Fruit fly (Drosophila melanogaster) whole organism, prepupa: ENCODE results near the gene CG42635.
A peak's percentile ranks its signal among the peaks of the same experiment; 100 is the strongest.

Source experiments
- Blimp-1 ChIP-seq: fragments of 200-800 bp; sonication (Bioruptor generic); optimal IDR thresholded peaks from 3 replicates; lab custom pipeline; 2017; ENCODE audit warnings: missing biosample characterization, missing genetic modification characterization, mild to moderate bottlenecking, moderate library complexity, missing genetic modification reagents
- CG11294 ChIP-seq: fragments of 200-800 bp; sonication (Bioruptor generic); IDR thresholded peaks from 2 replicates; pipeline ENCODE4 v1.3.6; 2022; ENCODE audit warnings: missing biosample characterization, missing genetic modification characterization
- CG11762 ChIP-seq: fragments of 200-800 bp; sonication (Bioruptor generic); optimal IDR thresholded peaks from 3 replicates; lab custom pipeline; 2016; ENCODE audit warnings: missing biosample characterization, missing genetic modification characterization; ENCODE audit not compliant: insufficient read depth
- CG11902 ChIP-seq: fragments of 200-800 bp; sonication (Bioruptor generic); optimal IDR thresholded peaks from 3 replicates; lab custom pipeline; 2016; ENCODE audit warnings: missing biosample characterization, missing genetic modification characterization
- CG15336 ChIP-seq: fragments of 200-800 bp; sonication (Bioruptor generic); IDR thresholded peaks from 2 replicates; pipeline ENCODE4 v1.3.6; 2022; ENCODE audit warnings: missing biosample characterization, missing genetic modification characterization
- CG1621 ChIP-seq: fragments of 200-800 bp; sonication (Bioruptor generic); optimal IDR thresholded peaks from 3 replicates; lab custom pipeline; 2018; ENCODE audit warnings: missing biosample characterization, mild to moderate bottlenecking, missing genetic modification characterization
- CG16779 ChIP-seq: fragments of 200-800 bp; sonication (Bioruptor generic); optimal IDR thresholded peaks from 3 replicates; lab custom pipeline; 2017; ENCODE audit warnings: missing biosample characterization, mild to moderate bottlenecking, missing genetic modification characterization
- CG3032 ChIP-seq: fragments of 200-800 bp; optimal IDR thresholded peaks from 2 replicates; lab custom pipeline; 2019; ENCODE audit warnings: missing biosample characterization, mild to moderate bottlenecking, missing genetic modification characterization, moderate library complexity
- CG31627 ChIP-seq: fragments of 200-800 bp; sonication (Bioruptor generic); optimal IDR thresholded peaks from 3 replicates; lab custom pipeline; 2016; ENCODE audit warnings: missing biosample characterization, missing genetic modification characterization
- CG34406 ChIP-seq: fragments of 200-800 bp; sonication (Bioruptor generic); optimal IDR thresholded peaks from 3 replicates; lab custom pipeline; 2016; ENCODE audit warnings: missing biosample characterization, missing genetic modification characterization
- CG3919 ChIP-seq: fragments of 200-800 bp; sonication (Bioruptor generic); optimal IDR thresholded peaks from 3 replicates; lab custom pipeline; 2016; ENCODE audit warnings: missing biosample characterization, missing genetic modification characterization
- CG4318 ChIP-seq: fragments of 200-800 bp; sonication (Bioruptor generic); optimal IDR thresholded peaks from 3 replicates; lab custom pipeline; 2017; ENCODE audit warnings: missing biosample characterization, mild to moderate bottlenecking, missing genetic modification characterization
- CG6163 ChIP-seq: fragments of 200-800 bp; sonication (Bioruptor generic); IDR thresholded peaks from 3 replicates; pipeline ENCODE4 v1.3.6; 2022; ENCODE audit warnings: missing biosample characterization, missing genetic modification characterization
- CG6276 ChIP-seq: fragments of 200-800 bp; sonication (Bioruptor generic); optimal IDR thresholded peaks from 2 replicates; lab custom pipeline; 2017; ENCODE audit warnings: missing biosample characterization, mild to moderate bottlenecking, missing genetic modification characterization
- CG6808 ChIP-seq: fragments of 200-800 bp; sonication (Bioruptor generic); optimal IDR thresholded peaks from 3 replicates; lab custom pipeline; 2017; ENCODE audit warnings: missing biosample characterization, missing genetic modification characterization, mild to moderate bottlenecking, moderate library complexity, missing genetic modification reagents
- CG6854 ChIP-seq: fragments of 200-800 bp; sonication (Bioruptor generic); optimal IDR thresholded peaks from 2 replicates; lab custom pipeline; 2017; ENCODE audit warnings: missing biosample characterization, mild to moderate bottlenecking, missing genetic modification characterization
- CG7368 ChIP-seq: fragments of 200-800 bp; sonication (Bioruptor generic); optimal IDR thresholded peaks from 3 replicates; lab custom pipeline; 2016; ENCODE audit warnings: missing biosample characterization, missing genetic modification characterization
- CG8119 ChIP-seq: fragments of 200-800 bp; sonication (Bioruptor generic); IDR thresholded peaks from 3 replicates; pipeline ENCODE4 v1.3.6; 2022; ENCODE audit warnings: missing biosample characterization, missing genetic modification characterization
- CG8319 ChIP-seq: fragments of 200-800 bp; sonication (Bioruptor generic); optimal IDR thresholded peaks from 3 replicates; lab custom pipeline; 2016; ENCODE audit warnings: missing biosample characterization, missing genetic modification characterization
- CG9139 ChIP-seq: fragments of 200-800 bp; sonication (Bioruptor generic); optimal IDR thresholded peaks from 3 replicates; lab custom pipeline; 2017; ENCODE audit warnings: missing biosample characterization, mild to moderate bottlenecking, missing genetic modification characterization
- Eip75B ChIP-seq: fragments of 200-800 bp; sonication (Bioruptor generic); optimal IDR thresholded peaks from 3 replicates; lab custom pipeline; 2016; ENCODE audit warnings: missing biosample characterization, missing genetic modification characterization
- Eip93F ChIP-seq: fragments of 200-800 bp; sonication (Bioruptor generic); optimal IDR thresholded peaks from 2 replicates; lab custom pipeline; 2016; ENCODE audit warnings: missing biosample characterization, mild to moderate bottlenecking, missing genetic modification characterization
- Ets21C ChIP-seq: fragments of 200-800 bp; sonication (Bioruptor generic); optimal IDR thresholded peaks from 3 replicates; lab custom pipeline; 2016; ENCODE audit warnings: missing biosample characterization, missing genetic modification characterization
- Ets96B ChIP-seq: fragments of 200-800 bp; optimal IDR thresholded peaks from 2 replicates; lab custom pipeline; 2019; ENCODE audit warnings: missing biosample characterization, mild to moderate bottlenecking, missing genetic modification characterization, moderate library complexity
- Gug ChIP-seq: fragments of 200-800 bp; sonication (Bioruptor generic); IDR thresholded peaks from 2 replicates; pipeline ENCODE4 v1.3.6; 2022; ENCODE audit warnings: missing biosample characterization, missing genetic modification characterization
- Hr38 ChIP-seq: sonication (Bioruptor generic); optimal IDR thresholded peaks from 2 replicates; lab custom pipeline; 2016; ENCODE audit warnings: missing biosample characterization, missing genetic modification characterization
- Hr4 ChIP-seq: fragments of 200-800 bp; sonication (Bioruptor generic); optimal IDR thresholded peaks from 3 replicates; lab custom pipeline; 2016; ENCODE audit warnings: missing biosample characterization, missing genetic modification characterization
- Lpt ChIP-seq: fragments of 200-800 bp; sonication (Bioruptor generic); optimal IDR thresholded peaks from 3 replicates; lab custom pipeline; 2016; ENCODE audit warnings: missing biosample characterization, missing genetic modification characterization
- OdsH ChIP-seq: fragments of 200-800 bp; sonication (Bioruptor generic); optimal IDR thresholded peaks from 3 replicates; lab custom pipeline; 2016; ENCODE audit warnings: missing biosample characterization, missing genetic modification characterization
- Sox102F ChIP-seq: fragments of 200-800 bp; sonication (Bioruptor generic); optimal IDR thresholded peaks from 2 replicates; lab custom pipeline; 2016; ENCODE audit warnings: missing biosample characterization, mild to moderate bottlenecking, missing genetic modification characterization
- Sox14 ChIP-seq: fragments of 200-800 bp; sonication (Bioruptor generic); optimal IDR thresholded peaks from 3 replicates; lab custom pipeline; 2016; ENCODE audit warnings: missing biosample characterization, missing genetic modification characterization
- Sox15 ChIP-seq: fragments of 200-800 bp; sonication (Bioruptor generic); optimal IDR thresholded peaks from 3 replicates; lab custom pipeline; 2016; ENCODE audit warnings: missing biosample characterization, missing genetic modification characterization
- achi ChIP-seq: fragments of 200-800 bp; sonication (Bioruptor generic); optimal IDR thresholded peaks from 3 replicates; lab custom pipeline; 2016; ENCODE audit warnings: missing biosample characterization, missing genetic modification characterization
- acj6 ChIP-seq: fragments of 200-800 bp; sonication (Bioruptor generic); optimal IDR thresholded peaks from 3 replicates; lab custom pipeline; 2016; ENCODE audit warnings: missing biosample characterization, missing genetic modification characterization
- cyc ChIP-seq: fragments of 200-800 bp; sonication (Bioruptor generic); optimal IDR thresholded peaks from 3 replicates; lab custom pipeline; 2016; ENCODE audit warnings: missing biosample characterization, missing genetic modification characterization
- dac ChIP-seq: fragments of 200-800 bp; sonication (Bioruptor generic); optimal IDR thresholded peaks from 2 replicates; lab custom pipeline; 2017; ENCODE audit warnings: missing biosample characterization, mild to moderate bottlenecking, missing genetic modification characterization
- eg ChIP-seq: fragments of 200-800 bp; sonication (Bioruptor generic); IDR thresholded peaks from 3 replicates; pipeline ENCODE4 v1.3.6; 2022; ENCODE audit warnings: missing biosample characterization, missing genetic modification characterization
- fd85E ChIP-seq: fragments of 200-800 bp; sonication (Bioruptor generic); optimal IDR thresholded peaks from 3 replicates; lab custom pipeline; 2016; ENCODE audit warnings: missing biosample characterization, missing genetic modification characterization
- pdm3 ChIP-seq: fragments of 200-800 bp; sonication (Bioruptor generic); optimal IDR thresholded peaks from 3 replicates; lab custom pipeline; 2016; ENCODE audit warnings: missing biosample characterization, missing genetic modification characterization
- salr ChIP-seq, 2 experiments: fragments of 200-800 bp; sonication (Bioruptor generic); optimal IDR thresholded peaks; 3 replicates each; lab custom pipeline; 2016 to 2018; ENCODE audit warnings: missing biosample characterization in 2 of 2, missing genetic modification characterization in 2 of 2, mild to moderate bottlenecking in 1 of 2
- spab ChIP-seq: fragments of 200-800 bp; sonication (Bioruptor generic); optimal IDR thresholded peaks from 2 replicates; lab custom pipeline; 2017; ENCODE audit warnings: missing biosample characterization, mild to moderate bottlenecking, missing genetic modification characterization, missing genetic modification reagents
- ss ChIP-seq, 2 experiments: fragments of 200-800 bp; sonication (Bioruptor generic); optimal IDR thresholded peaks; 2 replicates in 1 of 2; 3 replicates in 1 of 2; lab custom pipeline; 2017 to 2018; ENCODE audit warnings: mild to moderate bottlenecking in 2 of 2, missing biosample characterization in 2 of 2, missing genetic modification characterization in 2 of 2, moderate library complexity in 1 of 2
- svp ChIP-seq: fragments of 200-800 bp; sonication (Bioruptor generic); peaks from one replicate; lab custom pipeline; 2016; ENCODE audit warnings: missing biosample characterization, missing genetic modification characterization

The CG42635 gene

DNA sequence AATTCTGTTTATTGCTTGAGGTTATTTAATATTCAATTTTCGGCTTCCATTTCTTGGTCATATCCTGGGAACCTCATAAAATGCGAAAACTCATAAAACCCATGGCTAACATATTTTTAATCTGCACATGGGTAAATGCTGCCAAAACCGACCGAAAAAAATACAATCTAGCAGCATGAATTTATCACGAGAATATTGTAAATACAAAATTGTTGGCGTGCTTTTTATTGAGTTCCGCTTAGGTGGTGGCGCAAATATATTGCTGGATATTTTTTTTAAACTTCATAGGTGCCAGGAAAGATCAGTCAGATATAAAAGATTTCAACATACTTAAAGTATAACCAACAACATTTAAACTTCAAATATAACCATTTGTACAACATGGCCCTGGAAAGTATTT is 17.6 kb upstream of the CG42635 start, which contains the start of gene Prosbeta5R2:
Gene Prosbeta5R2 (plus strand): TSS at position 301 of the 400 bp plus-strand sequence.
- no peak for TF ChIP-seq CG9139 (GFP tag; lab: Kevin White, UChicago)
- TF ChIP-seq Ets21C (GFP tag; lab: Kevin White, UChicago): no peak
- no peak for TF ChIP-seq Sox15
- TF ChIP-seq CG34406 (GFP tag; lab: Kevin White, UChicago): no peak
- no peak for TF ChIP-seq Ets96B (tag; lab: Kevin White, UChicago)
- no peak for TF ChIP-seq Hr38 (GFP tag; lab: Kevin White, UChicago)
- TF ChIP-seq CG7368: no peak
- no peak for TF ChIP-seq Lpt
- no peak for TF ChIP-seq eg (GFP tag; lab: Robert Waterston, UW)
- no peak for TF ChIP-seq OdsH

dm6 chr2L:17990771-17991170 is 17.0 kb upstream of the CG42635 start:
- TF ChIP-seq Gug (GFP tag; lab: Robert Waterston, UW): 0 out of 2 replicates have a peak, but pooled peaks have one; percentile 12
- no peak for TF ChIP-seq salr (GFP tag; optimal IDR thresholded peaks at IDR 0.05; lab: Kevin White, UChicago)

dm6 chr2L:18002149-18002548 is 5.6 kb upstream of the CG42635 start:
- TF ChIP-seq CG8319 (GFP tag; lab: Kevin White, UChicago): no peak
- TF ChIP-seq CG6163 (GFP tag; lab: Robert Waterston, UW): 0 out of 3 replicates have a peak, but pooled peaks have one; percentile 30

dm6 chr2L:18003028-18003836 is 4.5 kb upstream of the CG42635 start:
- peak; percentile 41 for TF ChIP-seq CG31627 (GFP tag; lab: Kevin White, UChicago)
- TF ChIP-seq CG3919 (GFP tag; lab: Kevin White, UChicago): peak; percentile 64
- peak; percentile 51 for TF ChIP-seq Eip75B (GFP tag; lab: Kevin White, UChicago)
- TF ChIP-seq CG6163 (GFP tag; lab: Robert Waterston, UW): peak; percentile 93
- TF ChIP-seq eg (GFP tag; lab: Robert Waterston, UW): peak; percentile 94
- TF ChIP-seq Sox102F (GFP tag; lab: Kevin White, UChicago): peak; percentile 60
- TF ChIP-seq acj6: peak; percentile 63
- TF ChIP-seq cyc (GFP tag; lab: Kevin White, UChicago): peak; percentile 58
- peak; percentile 8 for TF ChIP-seq CG8319 (GFP tag; lab: Kevin White, UChicago)
- TF ChIP-seq Ets21C (GFP tag; lab: Kevin White, UChicago): peak; percentile 24
- peak; percentile 70 for TF ChIP-seq OdsH
- TF ChIP-seq Ets96B (tag; lab: Kevin White, UChicago): peak; percentile 82
- TF ChIP-seq CG6854 (GFP tag; lab: Kevin White, UChicago): peak; percentile 70
- peak; percentile 58 for TF ChIP-seq pdm3 (GFP tag; lab: Kevin White, UChicago)
- TF ChIP-seq Blimp-1 (GFP tag; lab: Kevin White, UChicago): peak; percentile 25
- TF ChIP-seq CG3032 (tag; lab: Kevin White, UChicago): peak; percentile 71
- TF ChIP-seq ss (GFP tag; optimal IDR thresholded peaks at IDR 0.05; lab: Kevin White, UChicago): peak; percentile 45 to 87
- TF ChIP-seq spab (GFP tag; lab: Kevin White, UChicago): peak; percentile 55
- no peak for TF ChIP-seq CG16779
- TF ChIP-seq fd85E (GFP tag; lab: Kevin White, UChicago): no peak
- peak; percentile 57 for TF ChIP-seq CG6808 (GFP tag; lab: Kevin White, UChicago)
- peak; percentile 61 for TF ChIP-seq dac (GFP tag; lab: Kevin White, UChicago)
- TF ChIP-seq Sox14 (GFP tag; lab: Kevin White, UChicago): peak; percentile 67
- peak; percentile 86 for TF ChIP-seq svp (GFP tag; lab: Kevin White, UChicago)
- peak; percentile 56 for TF ChIP-seq CG11762 (GFP tag; lab: Kevin White, UChicago)
- TF ChIP-seq CG11902 (GFP tag; lab: Kevin White, UChicago): peak; percentile 24
- TF ChIP-seq CG8119: peak; percentile 93
- TF ChIP-seq CG6276 (GFP tag; lab: Kevin White, UChicago): peak; percentile 71
- TF ChIP-seq Eip93F: peak; percentile 46
- TF ChIP-seq CG4318 (GFP tag; lab: Kevin White, UChicago): peak; percentile 71
- peak; percentile 77 for TF ChIP-seq Hr4
- peak; percentile 52 for TF ChIP-seq CG34406 (GFP tag; lab: Kevin White, UChicago)
- peak; percentile 68 for TF ChIP-seq achi (GFP tag; lab: Kevin White, UChicago)
- TF ChIP-seq CG15336 (GFP tag; lab: Robert Waterston, UW): peak; percentile 95
- TF ChIP-seq CG7368: peak; percentile 28
- peak; percentile 78 for TF ChIP-seq CG11294 (GFP tag; lab: Robert Waterston, UW)
- peak; percentile 28 for TF ChIP-seq CG1621 (tag; lab: Kevin White, UChicago)
